Worm (Caenorhabditis elegans) whole organism, L4 larva: ENCODE data around the gene dolk-1.

Experiments
- D1046.2 ChIP-seq: fragments of 200-800 bp; sonication (Bioruptor generic); IDR thresholded peaks from 2 replicates; pipeline ENCODE4 v1.3.6; 2022; ENCODE audit warnings: missing genetic modification characterization, missing compliant biosample characterization
- T20F7.1 ChIP-seq: fragments of 200-800 bp; sonication (Bioruptor generic); optimal IDR thresholded peaks from 2 replicates; lab custom pipeline; 2018; ENCODE audit warnings: mild to moderate bottlenecking, missing genetic modification characterization, missing compliant biosample characterization
- T26A8.4 ChIP-seq: fragments of 200-800 bp; sonication (Bioruptor generic); IDR thresholded peaks from 2 replicates; pipeline ENCODE4 v1.3.6; 2022; ENCODE audit warnings: missing genetic modification characterization, missing compliant biosample characterization
- Y75B8A.6 ChIP-seq: fragments of 200-800 bp; sonication (Bioruptor generic); IDR thresholded peaks from 2 replicates; pipeline ENCODE4 v1.3.6; 2022; ENCODE audit warnings: missing genetic modification reagents, missing genetic modification characterization, missing compliant biosample characterization
- ZK546.5 ChIP-seq, 2 experiments: sonication (generic microtip); optimal IDR thresholded peaks; 2 replicates each; lab custom pipeline; 2017; ENCODE audit warnings: missing biosample characterization in 2 of 2, missing genetic modification characterization in 2 of 2
- aha-1 ChIP-seq: fragments of 150-350 bp; peaks from one replicate; lab custom pipeline; 2014; ENCODE audit warnings: missing biosample characterization, missing genetic modification characterization
- ceh-32 ChIP-seq: sonication (generic microtip); optimal IDR thresholded peaks from 2 replicates; lab custom pipeline; 2016; ENCODE audit warnings: mild to moderate bottlenecking, missing genetic modification characterization, missing compliant biosample characterization; ENCODE audit not compliant: poor library complexity
- ceh-62 ChIP-seq: sonication (generic microtip); optimal IDR thresholded peaks from 2 replicates; lab custom pipeline; 2017; ENCODE audit warnings: missing biosample characterization, missing genetic modification characterization
- ctbp-1 ChIP-seq: fragments of 200-800 bp; sonication (Bioruptor generic); IDR thresholded peaks from 2 replicates; pipeline ENCODE4 v1.3.6; 2022; ENCODE audit warnings: missing genetic modification reagents, missing genetic modification characterization, missing compliant biosample characterization
- dmd-6 ChIP-seq: fragments of 200-800 bp; sonication (Bioruptor generic); IDR thresholded peaks from 2 replicates; pipeline ENCODE4 v1.3.6; 2022; ENCODE audit warnings: missing genetic modification reagents, missing genetic modification characterization, missing compliant biosample characterization
- dmd-8 ChIP-seq: fragments of 200-800 bp; sonication (Bioruptor generic); IDR thresholded peaks from 2 replicates; pipeline ENCODE4 v1.3.6; 2022; ENCODE audit warnings: missing genetic modification characterization, missing compliant biosample characterization
- dpl-1 ChIP-seq: fragments of 150-350 bp; optimal IDR thresholded peaks from 2 replicates; lab custom pipeline; 2014; ENCODE audit warnings: missing biosample characterization, missing genetic modification reagents, missing genetic modification characterization
- dve-1 ChIP-seq: sonication (generic microtip); optimal IDR thresholded peaks from 2 replicates; lab custom pipeline; 2017; ENCODE audit warnings: antibody characterized with exemption, mild to moderate bottlenecking, missing genetic modification characterization, missing compliant biosample characterization; ENCODE audit not compliant: insufficient read depth
- fkh-10 ChIP-seq: fragments of 150-350 bp; optimal IDR thresholded peaks from 2 replicates; lab custom pipeline; 2014; ENCODE audit warnings: missing biosample characterization, missing genetic modification reagents, missing genetic modification characterization
- hif-1 ChIP-seq, 2 experiments: sonication (generic microtip); optimal IDR thresholded peaks; 2 replicates each; lab custom pipeline; 2016 to 2017; ENCODE audit warnings: missing compliant biosample characterization in 2 of 2, missing genetic modification characterization in 2 of 2, missing genetic modification reagents in 2 of 2, missing genotype in 2 of 2, mild to moderate bottlenecking in 1 of 2
- hlh-11 ChIP-seq: fragments of 200-800 bp; sonication (Bioruptor generic); optimal IDR thresholded peaks from 2 replicates; lab custom pipeline; 2018; ENCODE audit warnings: mild to moderate bottlenecking, missing genetic modification characterization, missing compliant biosample characterization
- hlh-30 ChIP-seq: sonication (generic microtip); optimal IDR thresholded peaks from 2 replicates; lab custom pipeline; 2017; ENCODE audit warnings: antibody characterized with exemption, mild to moderate bottlenecking, missing genetic modification characterization, missing compliant biosample characterization; ENCODE audit not compliant: insufficient read depth
- hmg-1.1 ChIP-seq: fragments of 200-800 bp; sonication (Bioruptor generic); IDR thresholded peaks from 2 replicates; pipeline ENCODE4 v1.3.6; 2022; ENCODE audit warnings: missing genetic modification reagents, missing genetic modification characterization, missing compliant biosample characterization
- lin-13 ChIP-seq: fragments of 150-350 bp; optimal IDR thresholded peaks from 2 replicates; lab custom pipeline; 2014; ENCODE audit warnings: missing biosample characterization, missing genetic modification reagents, missing genetic modification characterization
- lsy-2 ChIP-seq, 2 experiments: fragments of 150-350 bp in 1 of 2; sonication (generic microtip) in 1 of 2; optimal IDR thresholded peaks; 2 replicates each; lab custom pipeline; 2014 to 2017; ENCODE audit warnings: missing biosample characterization in 2 of 2, missing genetic modification characterization in 2 of 2
- mdl-1 ChIP-seq, 2 experiments: fragments of 150-350 bp in 1 of 2; sonication (generic microtip) in 1 of 2; optimal IDR thresholded peaks; 2 replicates each; lab custom pipeline; 2014 to 2017; ENCODE audit warnings: missing biosample characterization in 2 of 2, missing genetic modification characterization in 2 of 2
- mep-1 ChIP-seq: fragments of 150-350 bp; sonication (generic microtip); optimal IDR thresholded peaks from 3 replicates; lab custom pipeline; 2014; ENCODE audit warnings: missing biosample characterization, missing genetic modification characterization
- mes-2 ChIP-seq: sonication (generic microtip); optimal IDR thresholded peaks from 2 replicates; lab custom pipeline; 2016; ENCODE audit warnings: missing genotype, mild to moderate bottlenecking, missing genetic modification characterization, missing compliant biosample characterization; ENCODE audit not compliant: poor library complexity, severe bottlenecking
- mxl-3 ChIP-seq: fragments of 200-800 bp; sonication (Bioruptor generic); optimal IDR thresholded peaks from 2 replicates; lab custom pipeline; 2018; ENCODE audit warnings: mild to moderate bottlenecking, missing genetic modification characterization, missing compliant biosample characterization
- nhr-28 ChIP-seq: fragments of 150-350 bp; optimal IDR thresholded peaks from 2 replicates; lab custom pipeline; 2014; ENCODE audit warnings: missing biosample characterization, missing genetic modification characterization
- nhr-48 ChIP-seq: sonication (generic microtip); optimal IDR thresholded peaks from 2 replicates; lab custom pipeline; 2016; ENCODE audit warnings: mild to moderate bottlenecking, missing genetic modification characterization, missing compliant biosample characterization
- nhr-6 ChIP-seq: fragments of 150-350 bp; optimal IDR thresholded peaks from 2 replicates; lab custom pipeline; 2014; ENCODE audit warnings: missing biosample characterization, missing genetic modification characterization
- nhr-77 ChIP-seq: fragments of 150-350 bp; optimal IDR thresholded peaks from 2 replicates; lab custom pipeline; 2014; ENCODE audit warnings: missing biosample characterization, missing genetic modification characterization
- rbr-2 ChIP-seq: sonication (generic microtip); optimal IDR thresholded peaks from 2 replicates; lab custom pipeline; 2016; ENCODE audit warnings: missing genotype, missing genetic modification characterization, missing compliant biosample characterization
- set-16 ChIP-seq: fragments of 200-800 bp; sonication (Bioruptor generic); IDR thresholded peaks from 2 replicates; pipeline ENCODE4 v1.3.6; 2022; ENCODE audit warnings: missing genetic modification reagents, missing genetic modification characterization, missing compliant biosample characterization
- unc-39 ChIP-seq: sonication (generic microtip); optimal IDR thresholded peaks from 2 replicates; lab custom pipeline; 2017; ENCODE audit warnings: missing biosample characterization, missing genetic modification characterization
- unc-62 ChIP-seq, 3 experiments: fragments of 150-350 bp in 1 of 3; sonication (generic microtip); optimal IDR thresholded peaks in 2 of 3; peaks in 1 of 3; 1 replicate in 1 of 3; 2 replicates in 2 of 3; lab custom pipeline; 2014 to 2017; ENCODE audit warnings: missing biosample characterization in 3 of 3, missing genetic modification characterization in 3 of 3, missing genetic modification reagents in 3 of 3, missing genotype in 1 of 3
- zag-1 ChIP-seq: fragments of 150-350 bp; optimal IDR thresholded peaks from 2 replicates; lab custom pipeline; 2014; ENCODE audit warnings: missing biosample characterization, missing genetic modification characterization
- zip-11 ChIP-seq: fragments of 200-800 bp; sonication (Bioruptor generic); IDR thresholded peaks from 2 replicates; pipeline ENCODE4 v1.3.6; 2022; ENCODE audit warnings: missing genetic modification characterization, missing compliant biosample characterization

The dolk-1 gene

ce11 chrIII:11933539-11933938 lies at the start of gene dolk-1:
Gene dolk-1 (minus strand): TSS chrIII:11933639.
- 0 out of 2 replicates have a peak, but pooled peaks have one; percentile 12 for TF ChIP-seq T26A8.4 (GFP tag; lab: Robert Waterston, UW)
- no peak for TF ChIP-seq ceh-32 (tag; lab: Kevin White, UChicago)

- no peak for TF ChIP-seq hlh-11 (tag; lab: Kevin White, UChicago)
- TF ChIP-seq set-16 (GFP tag; lab: Robert Waterston, UW): peak; percentile 33; the same call in 1 of the 2 replicates
- TF ChIP-seq aha-1 (tag; lab: Kevin White, UChicago): peak; percentile 71
Observed at ce11 chrIII:11982474-11982873, 49.0 kb upstream of the dolk-1 start.

DNA sequence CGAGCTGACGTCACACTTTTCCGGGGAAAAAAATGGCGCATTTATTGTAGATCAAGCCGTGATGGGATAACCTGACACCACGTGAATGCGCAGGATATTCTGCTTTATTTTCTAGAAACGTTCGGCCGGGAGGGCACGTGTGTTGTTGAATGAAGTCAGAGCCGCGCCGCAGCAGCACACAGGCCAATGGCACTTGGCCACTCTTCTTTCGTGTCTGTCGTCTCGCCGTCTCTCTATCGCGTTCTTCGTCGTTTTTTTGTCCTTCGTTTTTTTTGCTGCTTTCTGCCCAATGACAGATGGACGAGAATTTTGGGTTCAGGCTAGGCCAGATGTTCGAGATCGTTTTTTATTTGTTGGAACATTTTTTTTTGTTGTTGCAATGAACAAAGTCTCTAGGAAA lies 48.1 kb upstream of the dolk-1 start:
- TF ChIP-seq nhr-77 (peak; percentile 34), rbr-2 (tag; lab: Kevin White, UChicago) (peak; percentile 42), hlh-30 (tag; lab: Kevin White, UChicago) (peak; percentile 87), ceh-62 (tag; lab: Kevin White, UChicago) (no peak), dmd-6 (GFP tag; lab: Robert Waterston, UW) (peak; percentile 48; the same call in 1 of the 2 replicates), nhr-6 (tag; lab: Kevin White, UChicago) (peak; percentile 6), ctbp-1 (GFP tag; lab: Robert Waterston, UW) (0 out of 2 replicates have a peak, but pooled peaks have one; percentile 38), hlh-11 (tag; lab: Kevin White, UChicago) (peak; percentile 64), unc-39 (no peak), mxl-3 (GFP tag; lab: Kevin White, UChicago) (peak; percentile 89), D1046.2 (GFP tag; lab: Robert Waterston, UW) (no peak), nhr-28 (tag; lab: Kevin White, UChicago) (peak; percentile 42), hmg-1.1 (peak; percentile 76), mdl-1 (tag; optimal IDR thresholded peaks at IDR 0.05; lab: Kevin White, UChicago) (peak; percentile 30 to 83), Y75B8A.6 (GFP tag; lab: Robert Waterston, UW) (no peak), T20F7.1 (GFP tag; lab: Kevin White, UChicago) (no peak), unc-62 (GFP tag; optimal IDR thresholded peaks at IDR 0.05 in 1 of 2; lab: Kevin White, UChicago) (peak in 1 of 2 experiments; percentile 80), unc-62 (tag; optimal IDR thresholded peaks at IDR 0.05; lab: Kevin White, UChicago) (no peak), hif-1 (tag; optimal IDR thresholded peaks at IDR 0.05; lab: Kevin White, UChicago) (peak in 1 of 2 experiments; percentile 53), dmd-8 (GFP tag; lab: Robert Waterston, UW) (0 out of 2 replicates have a peak, but pooled peaks have one; percentile 47), dpl-1 (GFP tag; lab: Kevin White, UChicago) (peak; percentile 36), dve-1 (tag; lab: Kevin White, UChicago) (peak; percentile 23), lsy-2 (tag; optimal IDR thresholded peaks at IDR 0.05; lab: Kevin White, UChicago) (peak in 1 of 2 experiments; percentile 65), mep-1 (tag; lab: Kevin White, UChicago) (peak; percentile 65), set-16 (GFP tag; lab: Robert Waterston, UW) (peak; percentile 24; the same call in 1 of the 2 replicates), lin-13 (GFP tag; lab: Kevin White, UChicago) (peak; percentile 52), fkh-10 (GFP tag; lab: Kevin White, UChicago) (no peak), mes-2 (tag; lab: Kevin White, UChicago) (peak; percentile 70)

- peak; percentile 94 for TF ChIP-seq aha-1 (tag; lab: Kevin White, UChicago)
- TF ChIP-seq nhr-48: no peak
- TF ChIP-seq, all 104 proteins: peak for 1
Observed at ce11 chrIII:11980743-11981142, 47.3 kb upstream of the dolk-1 start.

- TF ChIP-seq ctbp-1 (GFP tag; lab: Robert Waterston, UW): no peak
- no peak for TF ChIP-seq ZK546.5 (tag; optimal IDR thresholded peaks at IDR 0.05; lab: Kevin White, UChicago)
- TF ChIP-seq T20F7.1 (GFP tag; lab: Kevin White, UChicago): no peak
- no peak for TF ChIP-seq zag-1 (tag; lab: Kevin White, UChicago)
- TF ChIP-seq zip-11: no peak
- no peak for TF ChIP-seq rbr-2 (tag; lab: Kevin White, UChicago)
Observed at ce11 chrIII:11978742-11979141, 45.3 kb upstream of the dolk-1 start, which contains the start of gene Y56A3A.30. Gene Y56A3A.30 (minus strand): TSS chrIII:11979065.
